Fruit fly (Drosophila melanogaster): ENCODE results near the gene Atg16.

Atg16 gene

DNA sequence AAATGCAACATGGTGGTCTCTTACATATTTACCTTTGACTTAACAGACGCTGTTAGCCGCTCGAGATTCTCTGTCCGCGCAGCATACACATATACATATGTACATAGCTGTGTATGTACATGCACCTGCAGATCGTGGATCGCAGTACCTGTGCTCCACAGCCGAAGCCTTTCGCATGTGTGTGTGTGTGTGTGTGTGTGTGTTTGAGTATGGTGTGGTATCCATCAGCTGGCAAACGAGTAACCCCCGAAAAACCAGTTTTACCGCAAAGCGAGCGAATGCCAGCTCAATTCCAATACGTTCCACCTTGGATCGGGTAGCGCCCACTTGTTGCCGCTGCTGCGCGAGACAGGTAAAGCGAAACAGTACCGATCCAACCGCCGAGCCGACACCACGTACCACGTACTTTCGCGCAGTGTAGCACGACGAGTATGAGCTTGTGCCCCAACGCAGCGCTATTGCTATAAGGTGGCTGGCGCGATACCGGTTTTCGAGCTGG lies 6.4 kb upstream of the Atg16 start, which contains the start of gene Cad99C (continued):
- TF ChIP-seq Smox (GFP tag; optimal IDR thresholded peaks at IDR 0.05) (no peak), CG34406 (GFP tag; optimal IDR thresholded peaks at IDR 0.05) (no peak), CG10631 (GFP tag; optimal IDR thresholded peaks at IDR 0.05) (no peak), CG32006 (GFP tag; optimal IDR thresholded peaks at IDR 0.05) (no peak), CG3032 (tag; optimal IDR thresholded peaks at IDR 0.05) (peak; percentile 10), achi (GFP tag; optimal IDR thresholded peaks at IDR 0.05) (no peak), fd59A (GFP tag; optimal IDR thresholded peaks at IDR 0.05) (no peak), esn (GFP tag; optimal IDR thresholded peaks at IDR 0.05) (no peak), CG16779 (tag; optimal IDR thresholded peaks at IDR 0.05) (no peak), CG3919 (GFP tag; optimal IDR thresholded peaks at IDR 0.05) (peak; percentile 39), CG1621 (tag; optimal IDR thresholded peaks at IDR 0.05) (no peak), CG8119 (GFP tag; IDR thresholded peaks at IDR 0.05) (peak; percentile 34; the same call in 1 of the 3 replicates), CG31627 (GFP tag; optimal IDR thresholded peaks at IDR 0.05) (no peak)

DNA sequence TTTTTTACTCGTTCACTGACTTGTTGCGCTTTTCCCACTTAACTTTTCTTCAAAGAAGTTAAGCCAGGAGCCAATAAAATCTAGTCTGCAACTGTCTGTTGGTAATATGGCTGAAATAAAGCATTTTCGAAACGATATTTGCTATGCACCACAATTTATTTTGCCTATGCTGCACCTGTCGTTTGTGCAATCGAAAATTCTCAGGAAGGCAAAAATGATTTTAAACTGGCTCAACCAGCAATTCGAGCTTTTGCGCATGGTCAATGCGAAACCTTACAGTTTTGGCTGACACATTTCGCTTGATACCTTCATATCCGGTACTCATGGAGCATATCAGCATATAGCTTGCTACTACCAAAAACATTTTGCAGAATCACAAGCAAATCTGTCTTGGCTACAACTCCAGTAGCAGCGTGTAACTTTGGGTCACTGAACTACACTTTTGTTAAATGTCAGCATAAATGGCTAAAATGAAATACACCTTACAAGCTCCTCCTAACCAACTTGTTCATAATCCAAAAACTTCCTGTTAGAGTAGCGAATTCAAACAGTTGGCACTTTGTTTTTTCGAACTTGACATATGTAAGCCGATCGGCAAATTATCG lies 4.9 kb upstream of the Atg16 start:
- no peak for TF ChIP-seq OdsH (GFP tag; optimal IDR thresholded peaks at IDR 0.05)
- TF ChIP-seq lz (GFP tag; optimal IDR thresholded peaks at IDR 0.05): no peak
- no peak for TF ChIP-seq CG15336 (GFP tag; IDR thresholded peaks at IDR 0.05)
- TF ChIP-seq Hr38 (GFP tag; optimal IDR thresholded peaks at IDR 0.05): no peak
- TF ChIP-seq Ets96B (tag; optimal IDR thresholded peaks at IDR 0.05): no peak
- no peak for TF ChIP-seq salr (GFP tag; optimal IDR thresholded peaks at IDR 0.05)
- TF ChIP-seq Sox15 (GFP tag; optimal IDR thresholded peaks at IDR 0.05): no peak
- TF ChIP-seq CG6854 (GFP tag; optimal IDR thresholded peaks at IDR 0.05): no peak
- no peak for TF ChIP-seq CG11762 (GFP tag; optimal IDR thresholded peaks at IDR 0.05; ENCODE audit: insufficient read depth)
- TF ChIP-seq Hr4 (GFP tag; optimal IDR thresholded peaks at IDR 0.05): no peak
- no peak for TF ChIP-seq CG8319 (GFP tag; optimal IDR thresholded peaks at IDR 0.05)

DNA sequence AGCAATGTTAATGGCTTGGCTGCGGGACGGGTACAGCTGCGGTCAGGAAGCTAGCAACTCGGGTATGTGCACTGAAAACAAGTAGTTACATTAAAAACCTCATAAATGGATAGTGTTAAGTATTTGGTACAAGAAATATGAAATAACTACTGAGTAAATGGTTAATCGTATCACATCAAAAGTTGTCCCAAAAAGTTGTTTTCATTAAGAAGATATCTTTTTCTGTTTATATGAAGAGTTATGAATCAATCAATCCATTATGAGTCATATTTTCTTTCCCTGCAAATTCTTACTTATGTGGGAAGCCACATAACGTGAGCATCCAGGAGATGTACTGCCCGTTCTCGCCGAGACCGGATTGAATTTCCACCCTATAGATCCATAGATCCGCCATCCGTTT lies 3.9 kb upstream of the Atg16 start:
- no peak for TF ChIP-seq Hr39 (GFP tag; optimal IDR thresholded peaks at IDR 0.05)
- no peak for TF ChIP-seq Lpt (GFP tag; optimal IDR thresholded peaks at IDR 0.05)
- no peak for TF ChIP-seq fd85E (GFP tag; optimal IDR thresholded peaks at IDR 0.05)
- no peak for TF ChIP-seq Ets21C (GFP tag; optimal IDR thresholded peaks at IDR 0.05)
- no peak for TF ChIP-seq Blimp-1 (GFP tag; optimal IDR thresholded peaks at IDR 0.05)
- TF ChIP-seq CG11294 (GFP tag; IDR thresholded peaks at IDR 0.05): no peak
- peak; percentile 7 for TF ChIP-seq achi (GFP tag; optimal IDR thresholded peaks at IDR 0.05)
- peak; percentile 22 for TF ChIP-seq CG6276 (GFP tag; optimal IDR thresholded peaks at IDR 0.05)
- no peak for TF ChIP-seq vri (GFP tag; optimal IDR thresholded peaks at IDR 0.05)
- TF ChIP-seq CG34406 (GFP tag; optimal IDR thresholded peaks at IDR 0.05): no peak
- TF ChIP-seq spab (GFP tag; optimal IDR thresholded peaks at IDR 0.05): peak; percentile 15
- TF ChIP-seq CG31627 (GFP tag; optimal IDR thresholded peaks at IDR 0.05): no peak
- no peak for TF ChIP-seq Sox102F (GFP tag; optimal IDR thresholded peaks at IDR 0.05)
- peak; percentile 31 for TF ChIP-seq OdsH (GFP tag; optimal IDR thresholded peaks at IDR 0.05)
- TF ChIP-seq CG11902 (GFP tag; optimal IDR thresholded peaks at IDR 0.05): no peak
- no peak for TF ChIP-seq net (GFP tag; optimal IDR thresholded peaks at IDR 0.05)
- no peak for TF ChIP-seq svp (GFP tag)
- TF ChIP-seq eg (GFP tag; IDR thresholded peaks at IDR 0.05): no peak
- TF ChIP-seq fd59A (GFP tag; optimal IDR thresholded peaks at IDR 0.05): peak; percentile 7
- peak; percentile 10 for TF ChIP-seq acj6 (GFP tag; optimal IDR thresholded peaks at IDR 0.05)
- no peak for TF ChIP-seq CG8319 (GFP tag; optimal IDR thresholded peaks at IDR 0.05)
- TF ChIP-seq CG6163 (GFP tag; IDR thresholded peaks at IDR 0.05): 0 out of 3 replicates have a peak, but pooled peaks have one; percentile 13
- TF ChIP-seq CG6808 (GFP tag; optimal IDR thresholded peaks at IDR 0.05): peak; percentile 5
- TF ChIP-seq CG16779 (tag; optimal IDR thresholded peaks at IDR 0.05): no peak
- TF ChIP-seq esn (GFP tag; optimal IDR thresholded peaks at IDR 0.05): no peak
- TF ChIP-seq Ets96B (tag; optimal IDR thresholded peaks at IDR 0.05): peak; percentile 5
- TF ChIP-seq CG6854 (GFP tag; optimal IDR thresholded peaks at IDR 0.05): no peak
- TF ChIP-seq Hr4 (GFP tag; optimal IDR thresholded peaks at IDR 0.05): no peak
- TF ChIP-seq CG8119 (GFP tag; IDR thresholded peaks at IDR 0.05): peak; percentile 21; the same call in 1 of the 3 replicates
- no peak for TF ChIP-seq CG6792 (GFP tag; optimal IDR thresholded peaks at IDR 0.05)
- peak in 1 of 2 experiments; percentile 28 for TF ChIP-seq salr (GFP tag; optimal IDR thresholded peaks at IDR 0.05)
- no peak for TF ChIP-seq Smox (GFP tag; optimal IDR thresholded peaks at IDR 0.05)
- peak; percentile 47 for TF ChIP-seq CG32006 (GFP tag; optimal IDR thresholded peaks at IDR 0.05)
- TF ChIP-seq dac (GFP tag; optimal IDR thresholded peaks at IDR 0.05): no peak
- TF ChIP-seq cyc (GFP tag; optimal IDR thresholded peaks at IDR 0.05): no peak
- no peak for TF ChIP-seq CG1621 (tag; optimal IDR thresholded peaks at IDR 0.05)
- no peak for TF ChIP-seq CG4318 (GFP tag; optimal IDR thresholded peaks at IDR 0.05)
